Worm (Caenorhabditis elegans): ENCODE measurements around the gene ctg-2.

DNA sequence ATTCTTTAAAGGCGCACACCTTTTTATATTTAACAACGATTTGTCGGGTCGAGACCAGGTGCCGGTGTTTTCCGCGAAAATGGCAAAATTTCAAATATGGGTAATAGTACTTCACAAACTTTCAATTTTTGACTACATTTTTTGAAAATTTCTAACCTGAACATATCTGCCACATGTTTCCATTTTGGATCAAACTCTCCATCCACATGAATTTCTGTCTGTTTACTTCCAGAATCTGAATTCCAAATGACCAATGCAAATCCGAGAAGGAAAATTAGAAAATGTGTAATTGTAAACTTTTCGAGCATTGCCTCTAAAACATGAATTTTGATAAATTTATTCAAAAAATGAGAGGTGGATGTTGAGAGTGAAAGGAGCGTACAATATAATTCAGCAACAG, 34.7 kb upstream of the ctg-2 start, which contains the start of gene lact-4:
- TF ChIP-seq snpc-4 (tag; optimal IDR thresholded peaks at IDR 0.05): no peak
- TF ChIP-seq elt-3 (tag; optimal IDR thresholded peaks at IDR 0.05): no peak
- no peak for TF ChIP-seq unc-62 (GFP tag; optimal IDR thresholded peaks at IDR 0.05)
- TF ChIP-seq blmp-1 (tag; optimal IDR thresholded peaks at IDR 0.05): no peak
- TF ChIP-seq lin-13 (tag; optimal IDR thresholded peaks at IDR 0.05): no peak
- TF ChIP-seq ces-1 (GFP tag; optimal IDR thresholded peaks at IDR 0.05): no peak
- no peak for TF ChIP-seq tbx-8 (GFP tag; optimal IDR thresholded peaks at IDR 0.05)
- TF ChIP-seq elt-1 (tag; optimal IDR thresholded peaks at IDR 0.05; ENCODE audit: borderline replicate concordance, insufficient read depth): no peak
- no peak for TF ChIP-seq unc-39 (tag; optimal IDR thresholded peaks at IDR 0.05)
